Fruit fly (Drosophila melanogaster) whole organism, embryonic: ENCODE measurements around the gene pyd.
A peak's percentile ranks its signal among the peaks of the same experiment; 100 is the strongest.

Experiments
- B-H1 ChIP-seq: fragments of 200-800 bp; sonication (Bioruptor generic); IDR thresholded peaks from 3 replicates; pipeline ENCODE4 v1.3.6; 2022; ENCODE audit warnings: missing biosample characterization, missing genetic modification characterization
- Bdp1 ChIP-seq: fragments of 200-800 bp; sonication (Bioruptor generic); optimal IDR thresholded peaks from 3 replicates; lab custom pipeline; 2016; ENCODE audit warnings: missing biosample characterization, missing genetic modification characterization
- Bteb2 ChIP-seq: fragments of 200-800 bp; sonication (Bioruptor generic); optimal IDR thresholded peaks from 2 replicates; lab custom pipeline; 2016; ENCODE audit warnings: missing biosample characterization, missing genetic modification characterization
- CG13123 ChIP-seq: fragments of 200-800 bp; sonication (Bioruptor generic); optimal IDR thresholded peaks from 2 replicates; lab custom pipeline; 2016; ENCODE audit warnings: missing biosample characterization, missing genetic modification characterization
- CG13287 ChIP-seq: fragments of 200-800 bp; sonication (Bioruptor generic); IDR thresholded peaks from 2 replicates; pipeline ENCODE4 v1.3.6; 2022; ENCODE audit warnings: missing biosample characterization, missing genetic modification characterization; ENCODE audit not compliant: partially characterized antibody
- CG13296 ChIP-seq: fragments of 200-800 bp; sonication (Bioruptor generic); optimal IDR thresholded peaks from 3 replicates; lab custom pipeline; 2018; ENCODE audit warnings: missing biosample characterization, mild to moderate bottlenecking, missing genetic modification characterization
- CG15696 ChIP-seq: fragments of 200-800 bp; sonication (Bioruptor generic); optimal IDR thresholded peaks from 2 replicates; lab custom pipeline; 2019; ENCODE audit warnings: missing biosample characterization, mild to moderate bottlenecking, missing genetic modification characterization, moderate library complexity
- CG17912 ChIP-seq: fragments of 200-800 bp; sonication (Bioruptor generic); optimal IDR thresholded peaks from 2 replicates; lab custom pipeline; 2018; ENCODE audit warnings: missing biosample characterization, mild to moderate bottlenecking, missing genetic modification characterization
- CG2202 ChIP-seq: fragments of 200-800 bp; sonication (Bioruptor generic); optimal IDR thresholded peaks from 2 replicates; lab custom pipeline; 2018; ENCODE audit warnings: missing biosample characterization, mild to moderate bottlenecking, missing genetic modification characterization
- CG30431 ChIP-seq: fragments of 200-800 bp; sonication (Bioruptor generic); optimal IDR thresholded peaks from 2 replicates; lab custom pipeline; 2017; ENCODE audit warnings: missing biosample characterization, missing genetic modification characterization
- CG33557 ChIP-seq: fragments of 200-800 bp; sonication (Bioruptor generic); optimal IDR thresholded peaks from 2 replicates; lab custom pipeline; 2019; ENCODE audit warnings: missing biosample characterization, mild to moderate bottlenecking, missing genetic modification characterization, moderate library complexity
- CG3838 ChIP-seq: fragments of 200-800 bp; sonication (Bioruptor generic); optimal IDR thresholded peaks from 3 replicates; lab custom pipeline; 2016; ENCODE audit warnings: missing biosample characterization, missing genetic modification characterization
- CG4820 ChIP-seq: fragments of 200-800 bp; sonication (Bioruptor generic); optimal IDR thresholded peaks from 3 replicates; lab custom pipeline; 2016; ENCODE audit warnings: missing biosample characterization, missing genetic modification characterization
- CG6254 ChIP-seq: fragments of 200-800 bp; sonication (Bioruptor generic); optimal IDR thresholded peaks from 3 replicates; lab custom pipeline; 2017; ENCODE audit warnings: mild to moderate bottlenecking, missing biosample characterization, missing genetic modification reagents, missing genetic modification characterization
- CG6689 ChIP-seq: fragments of 200-800 bp; sonication (Bioruptor generic); IDR thresholded peaks from 2 replicates; pipeline ENCODE4 v1.3.6; 2022; ENCODE audit warnings: missing biosample characterization, missing genetic modification characterization
- CG7556 ChIP-seq: fragments of 200-800 bp; sonication (Bioruptor generic); optimal IDR thresholded peaks from 2 replicates; lab custom pipeline; 2017; ENCODE audit warnings: missing biosample characterization, mild to moderate bottlenecking, missing genetic modification characterization
- CG8281 ChIP-seq: fragments of 200-800 bp; sonication (Bioruptor generic); optimal IDR thresholded peaks from 2 replicates; lab custom pipeline; 2018; ENCODE audit warnings: missing biosample characterization, mild to moderate bottlenecking, missing genetic modification characterization, moderate library complexity
- CG8388 ChIP-seq: fragments of 200-800 bp; sonication (Bioruptor generic); optimal IDR thresholded peaks from 2 replicates; lab custom pipeline; 2019; ENCODE audit warnings: missing biosample characterization, mild to moderate bottlenecking, missing genetic modification characterization, moderate library complexity
- CG9437 ChIP-seq: fragments of 200-800 bp; sonication (Bioruptor generic); optimal IDR thresholded peaks from 2 replicates; lab custom pipeline; 2018; ENCODE audit warnings: missing biosample characterization, mild to moderate bottlenecking, missing genetic modification characterization
- Dfd ChIP-seq, 2 experiments: fragments of >200 bp; optimal IDR thresholded peaks; 2 replicates each; lab custom pipeline; 2017; ENCODE audit warnings: missing biosample characterization in 2 of 2, missing genetic modification characterization in 2 of 2
- Dll ChIP-seq: fragments of 200-800 bp; sonication (Bioruptor generic); IDR thresholded peaks from 4 replicates; pipeline ENCODE4 v1.3.6; 2022; ENCODE audit warnings: missing biosample characterization, missing genetic modification characterization; ENCODE audit not compliant: partially characterized antibody
- Ets97D ChIP-seq: fragments of 200-800 bp; sonication (Bioruptor generic); optimal IDR thresholded peaks from 3 replicates; lab custom pipeline; 2016; ENCODE audit warnings: missing biosample characterization, missing genetic modification characterization
- Fer1 ChIP-seq: fragments of 200-800 bp; sonication (Bioruptor generic); optimal IDR thresholded peaks from 2 replicates; lab custom pipeline; 2017; ENCODE audit warnings: missing biosample characterization, mild to moderate bottlenecking, missing genetic modification characterization
- HLH4C ChIP-seq: fragments of 200-800 bp; sonication (Bioruptor generic); IDR thresholded peaks from 3 replicates; pipeline ENCODE4 v1.3.6; 2022; ENCODE audit warnings: missing biosample characterization, missing genetic modification characterization; ENCODE audit not compliant: partially characterized antibody
- Hr78 ChIP-seq, 2 experiments: fragments of 200-800 bp in 1 of 2; fragments of >200 bp in 1 of 2; sonication (Bioruptor generic) in 1 of 2; optimal IDR thresholded peaks; 2 replicates each; lab custom pipeline; 2017 to 2019; ENCODE audit warnings: missing biosample characterization in 2 of 2, missing genetic modification characterization in 2 of 2, mild to moderate bottlenecking in 1 of 2, moderate library complexity in 1 of 2
- Myb ChIP-seq: fragments of 200-800 bp; sonication (Bioruptor generic); optimal IDR thresholded peaks from 2 replicates; lab custom pipeline; 2016; ENCODE audit warnings: missing biosample characterization, missing genetic modification characterization
- Nf-YC ChIP-seq: fragments of 200-800 bp; optimal IDR thresholded peaks from 3 replicates; lab custom pipeline; 2019; ENCODE audit warnings: missing biosample characterization, mild to moderate bottlenecking, missing genetic modification characterization, moderate library complexity
- Sin3A ChIP-seq: fragments of >200 bp; optimal IDR thresholded peaks from 2 replicates; lab custom pipeline; 2018
- ci ChIP-seq: fragments of 200-800 bp; sonication (Bioruptor generic); IDR thresholded peaks from 3 replicates; pipeline ENCODE4 v1.3.6; 2022; ENCODE audit warnings: missing biosample characterization, missing genetic modification characterization
- crol ChIP-seq: fragments of 200-800 bp; sonication (Bioruptor generic); IDR thresholded peaks from 2 replicates; pipeline ENCODE4 v1.3.6; 2022; ENCODE audit warnings: missing biosample characterization, missing genetic modification characterization
- cwo ChIP-seq: fragments of 200-800 bp; sonication (Bioruptor generic); optimal IDR thresholded peaks from 3 replicates; lab custom pipeline; 2017; ENCODE audit warnings: missing biosample characterization, missing genetic modification characterization, mild to moderate bottlenecking, moderate library complexity, missing genetic modification reagents
- dmrt11E ChIP-seq: fragments of 200-800 bp; sonication (Bioruptor generic); optimal IDR thresholded peaks from 3 replicates; lab custom pipeline; 2018; ENCODE audit warnings: missing biosample characterization, mild to moderate bottlenecking, missing genetic modification characterization, moderate library complexity
- dpn ChIP-seq, 2 experiments: fragments of 200-800 bp; sonication (Bioruptor generic); optimal IDR thresholded peaks; 3 replicates each; lab custom pipeline; 2016; ENCODE audit warnings: missing biosample characterization in 2 of 2, missing genetic modification characterization in 2 of 2
- gcm2 ChIP-seq: fragments of 200-800 bp; sonication (Bioruptor generic); optimal IDR thresholded peaks from 2 replicates; lab custom pipeline; 2016; ENCODE audit warnings: missing biosample characterization, missing genetic modification characterization
- her ChIP-seq: fragments of 200-800 bp; sonication (Bioruptor generic); optimal IDR thresholded peaks from 2 replicates; lab custom pipeline; 2016; ENCODE audit warnings: missing biosample characterization, missing genetic modification characterization
- jigr1 ChIP-seq: fragments of 200-800 bp; sonication (Bioruptor generic); IDR thresholded peaks from 3 replicates; pipeline ENCODE4 v1.3.6; 2022; ENCODE audit warnings: missing biosample characterization, missing genetic modification characterization
- lola ChIP-seq, 3 experiments: fragments of >200 bp in 2 of 3; fragments of 200-800 bp in 1 of 3; sonication (Bioruptor generic) in 1 of 3; optimal IDR thresholded peaks; 2 replicates each; lab custom pipeline; 2017 to 2019; ENCODE audit warnings: missing biosample characterization in 3 of 3, missing genetic modification characterization in 3 of 3, mild to moderate bottlenecking in 1 of 3, moderate library complexity in 1 of 3
- luna ChIP-seq: fragments of 200-800 bp; sonication (Bioruptor generic); optimal IDR thresholded peaks from 2 replicates; lab custom pipeline; 2016; ENCODE audit warnings: missing biosample characterization, missing genetic modification characterization
- mld ChIP-seq: fragments of 200-800 bp; sonication (Bioruptor generic); IDR thresholded peaks from 3 replicates; pipeline ENCODE4 v1.3.6; 2022; ENCODE audit warnings: missing biosample characterization, missing genetic modification characterization; ENCODE audit not compliant: partially characterized antibody
- nmo ChIP-seq: fragments of 200-800 bp; sonication (Bioruptor generic); optimal IDR thresholded peaks from 2 replicates; lab custom pipeline; 2018; ENCODE audit warnings: missing biosample characterization, mild to moderate bottlenecking, missing genetic modification characterization, moderate library complexity
- pfk ChIP-seq: fragments of 200-800 bp; sonication (Bioruptor generic); optimal IDR thresholded peaks from 2 replicates; lab custom pipeline; 2018; ENCODE audit warnings: missing biosample characterization, mild to moderate bottlenecking, missing genetic modification characterization, moderate library complexity
- phol ChIP-seq: fragments of 200-800 bp; sonication (Bioruptor generic); optimal IDR thresholded peaks from 3 replicates; lab custom pipeline; 2018; ENCODE audit warnings: missing biosample characterization, mild to moderate bottlenecking, missing genetic modification characterization, moderate library complexity
- pros ChIP-seq: fragments of 200-800 bp; sonication (Bioruptor generic); optimal IDR thresholded peaks from 3 replicates; lab custom pipeline; 2019; ENCODE audit warnings: missing biosample characterization, mild to moderate bottlenecking, missing genetic modification characterization, moderate library complexity
- pum ChIP-seq: fragments of 200-800 bp; sonication (Bioruptor generic); optimal IDR thresholded peaks from 2 replicates; lab custom pipeline; 2016; ENCODE audit warnings: missing biosample characterization, missing genetic modification characterization
- pzg ChIP-seq: fragments of 200-800 bp; sonication (Bioruptor generic); optimal IDR thresholded peaks from 3 replicates; lab custom pipeline; 2018; ENCODE audit warnings: missing biosample characterization, mild to moderate bottlenecking, missing genetic modification characterization, moderate library complexity
- slp2 ChIP-seq: fragments of 200-800 bp; sonication (Bioruptor generic); optimal IDR thresholded peaks from 2 replicates; lab custom pipeline; 2016; ENCODE audit warnings: missing biosample characterization, missing genetic modification characterization
- tna ChIP-seq: fragments of 200-800 bp; sonication (Bioruptor generic); IDR thresholded peaks from 2 replicates; pipeline ENCODE4 v1.3.6; 2022; ENCODE audit warnings: missing biosample characterization, missing genetic modification characterization; ENCODE audit not compliant: partially characterized antibody
- toy ChIP-seq: fragments of 200-800 bp; sonication (Bioruptor generic); IDR thresholded peaks from 2 replicates; pipeline ENCODE4 v1.3.6; 2022; ENCODE audit warnings: missing biosample characterization, missing genetic modification characterization
- tx ChIP-seq: fragments of 200-800 bp; sonication (Bioruptor generic); optimal IDR thresholded peaks from 2 replicates; lab custom pipeline; 2016; ENCODE audit warnings: missing biosample characterization, missing genetic modification characterization
- zen ChIP-seq: fragments of 200-800 bp; sonication (Bioruptor generic); optimal IDR thresholded peaks from 3 replicates; lab custom pipeline; 2018; ENCODE audit warnings: missing biosample characterization, mild to moderate bottlenecking, missing genetic modification characterization, moderate library complexity

The pyd gene

dm6 chr3R:8819551-8820057, 112.1 kb downstream of the pyd start (continued):
- TF ChIP-seq pum (GFP tag; lab: Kevin White, UChicago): no peak
- TF ChIP-seq CG8281 (tag; lab: Kevin White, UChicago): no peak
- TF ChIP-seq dmrt11E (tag; lab: Kevin White, UChicago): peak; percentile 16
- TF ChIP-seq CG13287 (GFP tag; lab: Robert Waterston, UW): no peak; the same call in 1 of the 2 replicates
- TF ChIP-seq CG2202 (tag; lab: Kevin White, UChicago): no peak
- peak; percentile 28 for TF ChIP-seq her (GFP tag; lab: Kevin White, UChicago)
- no peak for TF ChIP-seq CG6689 (GFP tag; lab: Robert Waterston, UW)
- TF ChIP-seq Hr78 (GFP tag; optimal IDR thresholded peaks at IDR 0.05; lab: Kevin White, UChicago): no peak
- no peak for TF ChIP-seq toy (GFP tag; lab: Robert Waterston, UW)
- TF ChIP-seq CG8388 (GFP tag; lab: Kevin White, UChicago): no peak
- TF ChIP-seq HLH4C (GFP tag; lab: Robert Waterston, UW): no peak
- no peak for TF ChIP-seq mld (GFP tag; lab: Robert Waterston, UW)
- TF ChIP-seq CG15696 (tag; lab: Kevin White, UChicago): peak; percentile 48
- TF ChIP-seq CG3838: no peak
- TF ChIP-seq Sin3A: no peak
- TF ChIP-seq CG17912: peak; percentile 22
- TF ChIP-seq crol (GFP tag; lab: Robert Waterston, UW): no peak
- TF ChIP-seq CG4820: no peak
- TF ChIP-seq CG6254 (GFP tag; lab: Kevin White, UChicago): no peak
- peak; percentile 96 for TF ChIP-seq CG9437 (GFP tag; lab: Kevin White, UChicago)
- peak; percentile 46 for TF ChIP-seq zen (tag; lab: Kevin White, UChicago)
- no peak for TF ChIP-seq Ets97D (GFP tag; lab: Kevin White, UChicago)
- no peak for TF ChIP-seq pfk (GFP tag; lab: Kevin White, UChicago)
- TF ChIP-seq gcm2 (GFP tag; lab: Kevin White, UChicago): peak; percentile 26
- no peak for TF ChIP-seq CG33557 (GFP tag; lab: Kevin White, UChicago)
- peak; percentile 32 for TF ChIP-seq pros
- TF ChIP-seq jigr1 (GFP tag; lab: Robert Waterston, UW): no peak
- TF ChIP-seq CG13296 (GFP tag; lab: Kevin White, UChicago): peak; percentile 35
- TF ChIP-seq luna (GFP tag; lab: Kevin White, UChicago): no peak
- peak; percentile 8 for TF ChIP-seq Myb
- TF ChIP-seq Nf-YC (tag; lab: Kevin White, UChicago): no peak
- no peak for TF ChIP-seq CG13123
- TF ChIP-seq B-H1: no peak
- TF ChIP-seq Bdp1 (GFP tag; lab: Kevin White, UChicago): no peak
- no peak for TF ChIP-seq tna (GFP tag; lab: Robert Waterston, UW)
- TF ChIP-seq ci (GFP tag; lab: Robert Waterston, UW): peak; percentile 59; the same call in 2 of the 3 replicates
- TF ChIP-seq lola (GFP tag; optimal IDR thresholded peaks at IDR 0.05; lab: Kevin White, UChicago): peak in 1 of 3 experiments; percentile 10
- no peak for TF ChIP-seq phol (tag; lab: Kevin White, UChicago)
- no peak for TF ChIP-seq Dll
- TF ChIP-seq pzg (GFP tag; lab: Kevin White, UChicago): peak; percentile 8
- TF ChIP-seq CG30431 (GFP tag; lab: Kevin White, UChicago): no peak
- TF ChIP-seq CG7556 (GFP tag; lab: Kevin White, UChicago): no peak
- TF ChIP-seq cwo: peak; percentile 19
- TF ChIP-seq Dfd (GFP tag; optimal IDR thresholded peaks at IDR 0.05; lab: Kevin White, UChicago): no peak
- no peak for TF ChIP-seq slp2 (GFP tag; lab: Kevin White, UChicago)
- no peak for TF ChIP-seq dpn (GFP tag; optimal IDR thresholded peaks at IDR 0.05; lab: Kevin White, UChicago)
- peak; percentile 55 for TF ChIP-seq Fer1 (GFP tag; lab: Kevin White, UChicago)
- no peak for TF ChIP-seq Bteb2 (GFP tag; lab: Kevin White, UChicago)
- peak; percentile 6 for TF ChIP-seq tx
- no peak for TF ChIP-seq nmo (GFP tag; lab: Kevin White, UChicago)
